Worm (Caenorhabditis elegans): ENCODE measurements around the gene grl-1.

Gene grl-1

DNA sequence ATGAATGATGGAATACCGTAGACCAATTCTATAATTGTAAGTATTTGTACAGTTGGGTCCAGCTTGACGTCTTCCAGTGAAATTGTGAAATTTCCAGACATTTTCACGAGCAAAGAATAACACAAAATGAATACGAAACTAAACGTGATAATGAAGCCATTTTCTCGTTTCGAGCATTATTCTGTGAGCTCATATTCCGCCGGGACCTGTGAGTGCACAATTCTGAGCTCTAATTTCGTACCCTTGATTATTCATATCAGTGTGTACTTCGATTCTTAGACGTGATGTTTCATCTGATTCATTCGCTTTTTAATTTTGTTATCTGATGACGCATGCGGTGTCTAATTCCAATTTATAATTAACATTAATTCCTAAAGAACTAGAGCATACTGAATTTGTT, 51.3 kb downstream of the grl-1 start, which contains the start of gene srg-66:
Gene srg-66 (minus strand): TSS at position 101 of the 400 bp plus-strand sequence.
- no peak for TF ChIP-seq M03D4.4 (tag; optimal IDR thresholded peaks at IDR 0.05)
- no peak for TF ChIP-seq ces-1 (GFP tag; optimal IDR thresholded peaks at IDR 0.05)
- no peak for TF ChIP-seq snpc-4 (tag; optimal IDR thresholded peaks at IDR 0.05)
- no peak for TF ChIP-seq hlh-1 (tag; optimal IDR thresholded peaks at IDR 0.05)
- no peak for TF ChIP-seq ceh-43 (GFP tag; optimal IDR thresholded peaks at IDR 0.05)
- no peak for TF ChIP-seq nhr-28 (tag; optimal IDR thresholded peaks at IDR 0.05)
